Fruit fly (Drosophila melanogaster) whole organism, pupa: ENCODE results near the gene dgt2.

Source experiments
- CG14655 ChIP-seq: fragments of 200-800 bp; sonication (Bioruptor generic); optimal IDR thresholded peaks from 3 replicates; lab custom pipeline; 2017; ENCODE audit warnings: mild to moderate bottlenecking, missing biosample characterization, missing genetic modification reagents, missing genetic modification characterization
- EcR ChIP-seq: fragments of 200-800 bp; sonication (Bioruptor generic); optimal IDR thresholded peaks from 3 replicates; lab custom pipeline; 2019; ENCODE audit warnings: missing biosample characterization, missing genetic modification characterization, mild to moderate bottlenecking, moderate library complexity, missing genetic modification reagents
- Snoo ChIP-seq: fragments of 200-800 bp; sonication (Bioruptor generic); optimal IDR thresholded peaks from 3 replicates; lab custom pipeline; 2017; ENCODE audit warnings: missing biosample characterization, mild to moderate bottlenecking, missing genetic modification characterization, inconsistent platforms

dm6 chr2L:12001132-12001531 is 11.4 kb downstream of the dgt2 start:
- TF ChIP-seq Snoo (tag; lab: Kevin White, UChicago), result no peak
- no peak for TF ChIP-seq CG14655 (GFP tag; lab: Kevin White, UChicago)
- TF ChIP-seq EcR (GFP tag; lab: Kevin White, UChicago), result peak; percentile 24
